Fruit fly (Drosophila melanogaster): ENCODE measurements around the gene CG7988.

Gene CG7988

DNA sequence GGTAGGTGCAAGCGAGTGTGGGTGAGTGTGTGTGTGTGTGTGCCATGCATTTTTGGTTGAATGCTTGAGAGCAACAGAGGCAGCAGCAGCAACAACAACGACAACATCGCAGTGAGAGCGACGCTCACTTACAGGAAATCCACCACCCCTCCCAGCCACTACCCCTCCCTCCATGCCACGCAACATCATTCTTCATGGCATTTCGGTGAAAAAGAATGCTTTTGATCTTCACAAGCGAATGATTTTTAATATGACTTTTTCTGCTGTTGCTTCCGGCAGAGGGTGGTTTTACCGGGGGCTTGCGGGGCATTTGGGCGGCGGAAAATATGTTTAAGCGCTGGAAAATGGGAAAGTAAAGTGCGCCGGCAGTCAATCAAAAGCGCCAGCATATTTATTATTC lies 41.3 kb downstream of the CG7988 start (continued):
- TF ChIP-seq Dfd (GFP tag; optimal IDR thresholded peaks at IDR 0.05), result no peak
- no peak for TF ChIP-seq Fer3 (tag; optimal IDR thresholded peaks at IDR 0.05)
- TF ChIP-seq crol (GFP tag; IDR thresholded peaks at IDR 0.05), result peak; percentile 54
- no peak for TF ChIP-seq Nf-YC (tag; optimal IDR thresholded peaks at IDR 0.05)
- no peak for TF ChIP-seq CG18619 (GFP tag; optimal IDR thresholded peaks at IDR 0.05)
- no peak for TF ChIP-seq insv (GFP tag; optimal IDR thresholded peaks at IDR 0.05)
- no peak for TF ChIP-seq CG8089 (GFP tag; optimal IDR thresholded peaks at IDR 0.05)
- TF ChIP-seq az2 (GFP tag; optimal IDR thresholded peaks at IDR 0.05), result no peak
- TF ChIP-seq nerfin-1 (tag; optimal IDR thresholded peaks at IDR 0.05), result peak; percentile 18
- no peak for TF ChIP-seq CG3726 (GFP tag; IDR thresholded peaks at IDR 0.05)
- no peak for TF ChIP-seq Sry-β (GFP tag; optimal IDR thresholded peaks at IDR 0.05)
- no peak for TF ChIP-seq CG10462 (GFP tag; optimal IDR thresholded peaks at IDR 0.05)
- TF ChIP-seq CG17568 (GFP tag; optimal IDR thresholded peaks at IDR 0.05), result no peak
- no peak for TF ChIP-seq lov (optimal IDR thresholded peaks at IDR 0.05)
- TF ChIP-seq lov (GFP tag; IDR thresholded peaks at IDR 0.05), result no peak
- no peak for TF ChIP-seq usp (GFP tag; optimal IDR thresholded peaks at IDR 0.05)
- no peak for TF ChIP-seq gsb (GFP tag; IDR thresholded peaks at IDR 0.05)
- TF ChIP-seq CG43689 (GFP tag; IDR thresholded peaks at IDR 0.05), result no peak

DNA sequence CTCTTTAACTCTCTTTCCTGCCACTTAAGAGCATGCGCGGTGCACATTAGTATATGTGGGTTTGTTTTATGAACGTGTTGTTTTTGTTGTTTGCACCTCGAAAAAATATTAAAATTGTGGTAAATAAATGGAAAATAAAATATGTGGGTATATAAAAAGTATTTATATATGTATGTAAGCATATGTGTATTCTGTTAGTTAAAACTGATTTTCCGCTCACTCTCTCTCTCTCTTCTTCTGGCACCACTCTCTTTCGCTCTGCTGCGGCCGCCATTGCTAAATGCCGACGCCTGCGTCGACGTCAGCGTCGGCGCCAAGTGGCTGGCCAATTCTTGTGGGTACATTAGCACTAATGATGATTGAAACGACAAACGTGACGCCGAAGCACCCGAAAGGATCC lies 44.9 kb downstream of the CG7988 start:
- TF ChIP-seq jumu (GFP tag; optimal IDR thresholded peaks at IDR 0.05), result no peak
- no peak for TF ChIP-seq NFAT (GFP tag; IDR thresholded peaks at IDR 0.05)
- no peak for TF ChIP-seq chn (GFP tag; optimal IDR thresholded peaks at IDR 0.05)
- no peak for TF ChIP-seq bcd (GFP tag; optimal IDR thresholded peaks at IDR 0.05)
- peak; percentile 62 to 77 for TF ChIP-seq Trl (optimal IDR thresholded peaks at IDR 0.05)
- TF ChIP-seq Trl (GFP tag; optimal IDR thresholded peaks at IDR 0.05), result no peak
- TF ChIP-seq CG11695 (GFP tag; IDR thresholded peaks at IDR 0.05), result no peak
- no peak for TF ChIP-seq CkIIα-i1 (GFP tag; IDR thresholded peaks at IDR 0.05)
- no peak for TF ChIP-seq sna (GFP tag; IDR thresholded peaks at IDR 0.05; ENCODE audit: partially characterized antibody)
- TF ChIP-seq Dll (GFP tag; IDR thresholded peaks at IDR 0.05; ENCODE audit: partially characterized antibody), result no peak
- TF ChIP-seq Doc3 (GFP tag; IDR thresholded peaks at IDR 0.05; ENCODE audit: partially characterized antibody), result no peak
- peak; percentile 42 for TF ChIP-seq CG3163 (GFP tag; optimal IDR thresholded peaks at IDR 0.05)
- no peak for TF ChIP-seq CG13894 (tag; optimal IDR thresholded peaks at IDR 0.05)
- TF ChIP-seq sug (tag; optimal IDR thresholded peaks at IDR 0.05), result no peak
- no peak for TF ChIP-seq CG13775 (GFP tag; optimal IDR thresholded peaks at IDR 0.05)
- peak; percentile 32 for TF ChIP-seq Nf-YB (GFP tag; optimal IDR thresholded peaks at IDR 0.05)
- no peak for TF ChIP-seq CG8765 (GFP tag; IDR thresholded peaks at IDR 0.05)
- no peak for TF ChIP-seq BEAF-32 (GFP tag; optimal IDR thresholded peaks at IDR 0.05)
- no peak for TF ChIP-seq CG3847 (GFP tag; IDR thresholded peaks at IDR 0.05)
- TF ChIP-seq CG18476 (GFP tag; optimal IDR thresholded peaks at IDR 0.05), result no peak
- TF ChIP-seq Dbx (GFP tag; IDR thresholded peaks at IDR 0.05), result no peak
- no peak for TF ChIP-seq CG6813 (GFP tag; optimal IDR thresholded peaks at IDR 0.05)
- TF ChIP-seq twi (tag; optimal IDR thresholded peaks at IDR 0.05), result no peak
- TF ChIP-seq Hey (tag; optimal IDR thresholded peaks at IDR 0.05), result no peak
- TF ChIP-seq CG32772 (GFP tag; IDR thresholded peaks at IDR 0.05), result no peak
- TF ChIP-seq cad (GFP tag; optimal IDR thresholded peaks at IDR 0.05), result no peak
- TF ChIP-seq CHES-1-like (GFP tag; optimal IDR thresholded peaks at IDR 0.05), result no peak
- no peak for TF ChIP-seq CG34224 (GFP tag; IDR thresholded peaks at IDR 0.05; ENCODE audit: partially characterized antibody)
- TF ChIP-seq pho (GFP tag; optimal IDR thresholded peaks at IDR 0.05), result no peak
- peak; percentile 6 for TF ChIP-seq CG18599 (GFP tag; optimal IDR thresholded peaks at IDR 0.05)
- TF ChIP-seq grn (GFP tag; optimal IDR thresholded peaks at IDR 0.05), result no peak
- TF ChIP-seq Nf-YC (tag; optimal IDR thresholded peaks at IDR 0.05), result peak; percentile 62
- no peak for TF ChIP-seq CG7372 (GFP tag; IDR thresholded peaks at IDR 0.05)
- no peak for TF ChIP-seq btn (GFP tag; optimal IDR thresholded peaks at IDR 0.05)
- TF ChIP-seq usp (GFP tag; optimal IDR thresholded peaks at IDR 0.05), result no peak
- TF ChIP-seq hth (optimal IDR thresholded peaks at IDR 0.05), result no peak
- peak; percentile 11 for TF ChIP-seq cg (GFP tag; optimal IDR thresholded peaks at IDR 0.05)

Measured in whole organism, embryonic.